Worm (Caenorhabditis elegans) whole organism, young adult: ENCODE data around the gene C49G7.7.

Experiments used
- attf-5 ChIP-seq: fragments of 200-800 bp; sonication (Bioruptor generic); optimal IDR thresholded peaks from 2 replicates; lab custom pipeline; 2018; ENCODE audit warnings: mild to moderate bottlenecking, missing genetic modification characterization, missing compliant biosample characterization
- ccch-3 ChIP-seq: fragments of 200-800 bp; sonication (Bioruptor generic); optimal IDR thresholded peaks from 2 replicates; lab custom pipeline; 2018; ENCODE audit warnings: mild to moderate bottlenecking, missing genetic modification characterization, missing compliant biosample characterization
- nhr-179 ChIP-seq: sonication (generic microtip); optimal IDR thresholded peaks from 2 replicates; lab custom pipeline; 2016; ENCODE audit warnings: mild to moderate bottlenecking, missing genetic modification characterization, missing compliant biosample characterization

DNA sequence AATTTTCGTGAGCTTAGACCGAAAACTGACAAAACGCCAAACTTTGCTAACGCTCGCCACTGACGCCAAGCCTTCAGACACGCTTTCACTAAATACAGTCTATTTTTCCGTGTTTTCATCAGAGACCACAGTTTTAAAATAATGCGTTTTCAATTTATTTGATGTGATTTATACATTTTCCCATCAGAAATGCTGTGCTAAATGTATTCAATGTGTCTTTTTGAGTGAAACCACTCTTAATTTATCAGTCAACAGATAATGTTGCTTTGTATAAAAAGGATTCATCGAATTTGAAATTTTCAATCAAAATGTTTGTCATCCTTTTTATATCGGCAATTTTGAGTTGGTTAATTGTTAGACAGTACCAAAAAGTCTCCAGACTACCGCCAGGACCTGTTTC lies 3.0 kb upstream of the C49G7.7 start, which contains the start of gene cyp-35A4:
- TF ChIP-seq attf-5 (GFP tag; lab: Kevin White, UChicago) (no peak), nhr-179 (no peak), ccch-3 (GFP tag; lab: Kevin White, UChicago) (no peak)
